Worm (Caenorhabditis elegans) whole organism, young adult: Measurements from ENCODE around the gene zipt-15.

Experiments used
- C17E4.6 ChIP-seq: fragments of 200-800 bp; sonication (Bioruptor generic); IDR thresholded peaks from 2 replicates; pipeline ENCODE4 v1.3.6; 2022; ENCODE audit warnings: missing genetic modification reagents, missing genetic modification characterization, missing compliant biosample characterization
- K11D2.4 ChIP-seq: fragments of 200-800 bp; sonication (Bioruptor generic); IDR thresholded peaks from 2 replicates; pipeline ENCODE4 v1.3.6; 2022; ENCODE audit warnings: missing genetic modification reagents, missing genetic modification characterization, missing compliant biosample characterization
- Y56A3A.18 ChIP-seq: fragments of 200-800 bp; sonication (Bioruptor generic); IDR thresholded peaks from 2 replicates; pipeline ENCODE4 v1.3.6; 2022; ENCODE audit warnings: missing genetic modification reagents, missing genetic modification characterization, missing compliant biosample characterization
- aptf-3 ChIP-seq: fragments of 200-800 bp; sonication (Bioruptor generic); IDR thresholded peaks from 2 replicates; pipeline ENCODE4 v1.3.6; 2022; ENCODE audit warnings: missing genetic modification characterization, missing compliant biosample characterization
- attf-3 ChIP-seq: fragments of 200-800 bp; sonication (Bioruptor generic); conservative IDR thresholded peaks from 2 replicates; pipeline ENCODE4 v1.3.6; 2022; ENCODE audit warnings: missing genetic modification reagents, missing genetic modification characterization, missing compliant biosample characterization
- attf-5 ChIP-seq: fragments of 200-800 bp; sonication (Bioruptor generic); optimal IDR thresholded peaks from 2 replicates; lab custom pipeline; 2018; ENCODE audit warnings: mild to moderate bottlenecking, missing genetic modification characterization, missing compliant biosample characterization
- attf-6 ChIP-seq: fragments of 200-800 bp; sonication (Bioruptor generic); IDR thresholded peaks from 2 replicates; pipeline ENCODE4 v1.3.6; 2022; ENCODE audit warnings: missing genetic modification reagents, missing genetic modification characterization, missing compliant biosample characterization
- bed-1 ChIP-seq: fragments of 200-800 bp; sonication (Bioruptor generic); IDR thresholded peaks from 2 replicates; pipeline ENCODE4 v1.3.6; 2022; ENCODE audit warnings: missing genetic modification reagents, missing genetic modification characterization, missing compliant biosample characterization
- ccch-3 ChIP-seq: fragments of 200-800 bp; sonication (Bioruptor generic); optimal IDR thresholded peaks from 2 replicates; lab custom pipeline; 2018; ENCODE audit warnings: mild to moderate bottlenecking, missing genetic modification characterization, missing compliant biosample characterization
- cebp-1 ChIP-seq, 2 experiments: fragments of 200-800 bp in 1 of 2; sonication (Bioruptor generic) in 1 of 2; sonication (generic microtip) in 1 of 2; IDR thresholded peaks in 1 of 2; optimal IDR thresholded peaks in 1 of 2; 2 replicates each; pipeline versions ENCODE4 v1.3.6 to Lab custom; 2017 to 2022; ENCODE audit warnings: missing compliant biosample characterization in 2 of 2, missing genetic modification characterization in 2 of 2, mild to moderate bottlenecking in 1 of 2, missing genetic modification reagents in 1 of 2, moderate library complexity in 1 of 2
- ceh-27 ChIP-seq: fragments of 200-800 bp; sonication (Bioruptor generic); optimal IDR thresholded peaks from 2 replicates; lab custom pipeline; 2018; ENCODE audit warnings: mild to moderate bottlenecking, missing genetic modification characterization, moderate library complexity, missing compliant biosample characterization
- ceh-40 ChIP-seq: fragments of 200-800 bp; sonication (Bioruptor generic); IDR thresholded peaks from 2 replicates; pipeline ENCODE4 v1.3.6; 2022; ENCODE audit warnings: missing genetic modification characterization, missing compliant biosample characterization
- dox-1 ChIP-seq: fragments of 200-800 bp; sonication (Bioruptor generic); IDR thresholded peaks from 2 replicates; pipeline ENCODE4 v1.3.6; 2022; ENCODE audit warnings: missing genetic modification reagents, missing genetic modification characterization, missing compliant biosample characterization
- dpl-1 ChIP-seq: fragments of 150-350 bp; optimal IDR thresholded peaks from 2 replicates; lab custom pipeline; 2014; ENCODE audit warnings: missing biosample characterization, missing genetic modification reagents, missing genetic modification characterization
- egl-44 ChIP-seq: fragments of 200-800 bp; sonication (Bioruptor generic); IDR thresholded peaks from 2 replicates; pipeline ENCODE4 v1.3.6; 2022; ENCODE audit warnings: missing genetic modification reagents, missing genetic modification characterization, missing compliant biosample characterization
- gei-17 ChIP-seq: fragments of 200-800 bp; sonication (Bioruptor generic); optimal IDR thresholded peaks from 2 replicates; lab custom pipeline; 2018; ENCODE audit warnings: mild to moderate bottlenecking, missing genetic modification characterization, missing compliant biosample characterization
- hlh-26 ChIP-seq: fragments of 200-800 bp; sonication (Bioruptor generic); conservative IDR thresholded peaks from 2 replicates; pipeline ENCODE4 v1.3.6; 2022; ENCODE audit warnings: missing genetic modification reagents, missing genetic modification characterization, missing compliant biosample characterization
- hmg-20 ChIP-seq: fragments of 200-800 bp; sonication (Bioruptor generic); IDR thresholded peaks from 2 replicates; pipeline ENCODE4 v1.3.6; 2022; ENCODE audit warnings: missing genetic modification reagents, missing genetic modification characterization, missing compliant biosample characterization
- hrde-1 ChIP-seq: sonication (generic microtip); optimal IDR thresholded peaks from 2 replicates; lab custom pipeline; 2016; ENCODE audit warnings: missing genetic modification characterization, mild to moderate bottlenecking, missing compliant biosample characterization, moderate library complexity, missing genotype, missing genetic modification reagents, borderline replicate concordance
- hsf-1 ChIP-seq: fragments of 200-800 bp; sonication (Bioruptor generic); IDR thresholded peaks from 2 replicates; pipeline ENCODE4 v1.3.6; 2022; ENCODE audit warnings: missing genetic modification reagents, missing genetic modification characterization, missing compliant biosample characterization
- let-607 ChIP-seq, 2 experiments: fragments of 200-800 bp in 1 of 2; sonication (Bioruptor generic) in 1 of 2; sonication (generic microtip) in 1 of 2; optimal IDR thresholded peaks; 2 replicates each; lab custom pipeline; 2016 to 2018; ENCODE audit warnings: mild to moderate bottlenecking in 2 of 2, missing compliant biosample characterization in 2 of 2, missing genetic modification characterization in 2 of 2, moderate library complexity in 2 of 2, missing genotype in 1 of 2
- lin-35 ChIP-seq, 3 experiments: fragments of 150-350 bp in 2 of 3; sonication (generic microtip) in 1 of 3; optimal IDR thresholded peaks; 2 replicates each; lab custom pipeline; 2014 to 2018; ENCODE audit warnings: missing biosample characterization in 3 of 3, missing genetic modification characterization in 3 of 3, missing genetic modification reagents in 3 of 3
- lin-54 ChIP-seq: fragments of 200-800 bp; sonication (Bioruptor generic); optimal IDR thresholded peaks from 2 replicates; lab custom pipeline; 2018; ENCODE audit warnings: mild to moderate bottlenecking, missing genetic modification characterization, missing compliant biosample characterization
- lir-1 ChIP-seq: fragments of 200-800 bp; sonication (Bioruptor generic); conservative IDR thresholded peaks from 2 replicates; pipeline ENCODE4 v1.3.6; 2022; ENCODE audit warnings: missing genetic modification reagents, missing genetic modification characterization, missing compliant biosample characterization
- lsy-27 ChIP-seq: sonication (generic microtip); optimal IDR thresholded peaks from 2 replicates; lab custom pipeline; 2017; ENCODE audit warnings: missing genetic modification characterization, mild to moderate bottlenecking, missing compliant biosample characterization, antibody characterized with exemption, missing genotype, borderline replicate concordance; ENCODE audit not compliant: insufficient read depth
- madf-6 ChIP-seq: fragments of 200-800 bp; sonication (Bioruptor generic); IDR thresholded peaks from 2 replicates; pipeline ENCODE4 v1.3.6; 2022; ENCODE audit warnings: missing genetic modification reagents, missing genetic modification characterization, missing compliant biosample characterization
- mcd-1 ChIP-seq: fragments of 200-800 bp; sonication (Bioruptor generic); IDR thresholded peaks from 2 replicates; pipeline ENCODE4 v1.3.6; 2022; ENCODE audit warnings: missing genetic modification reagents, missing genetic modification characterization, missing compliant biosample characterization
- nfyb-1 ChIP-seq: fragments of 200-800 bp; sonication (Bioruptor generic); IDR thresholded peaks from 2 replicates; pipeline ENCODE4 v1.3.6; 2022; ENCODE audit warnings: missing genetic modification reagents, missing genetic modification characterization, missing compliant biosample characterization
- nhr-120 ChIP-seq: fragments of 200-800 bp; sonication (Bioruptor generic); IDR thresholded peaks from 2 replicates; pipeline ENCODE4 v1.3.6; 2022; ENCODE audit warnings: missing genetic modification characterization, missing compliant biosample characterization
- nhr-80 ChIP-seq: sonication (generic microtip); optimal IDR thresholded peaks from 2 replicates; lab custom pipeline; 2016; ENCODE audit warnings: missing genetic modification characterization, missing compliant biosample characterization
- rcor-1 ChIP-seq: fragments of 200-800 bp; sonication (Bioruptor generic); IDR thresholded peaks from 2 replicates; pipeline ENCODE4 v1.3.6; 2022; ENCODE audit warnings: missing genetic modification reagents, missing genetic modification characterization, missing compliant biosample characterization
- rec-8 ChIP-seq, 2 experiments: sonication (generic microtip); optimal IDR thresholded peaks; 2 replicates each; lab custom pipeline; 2016; ENCODE audit warnings: mild to moderate bottlenecking in 2 of 2, missing genetic modification characterization in 2 of 2, missing genetic modification reagents in 2 of 2, missing genotype in 2 of 2, missing biosample characterization in 1 of 2, missing compliant biosample characterization in 1 of 2, moderate library complexity in 1 of 2
- repo-1 ChIP-seq: sonication (generic microtip); optimal IDR thresholded peaks from 2 replicates; lab custom pipeline; 2017; ENCODE audit warnings: mild to moderate bottlenecking, missing genetic modification characterization, missing compliant biosample characterization
- snpc-4 ChIP-seq, 5 experiments: fragments of 150-350 bp in 1 of 5; sonication (generic microtip) in 4 of 5; optimal IDR thresholded peaks; 2 replicates each; lab custom pipeline; 2014 to 2018; ENCODE audit warnings: missing genetic modification characterization in 5 of 5, missing biosample characterization in 3 of 5, antibody characterized with exemption in 2 of 5, mild to moderate bottlenecking in 2 of 5, missing compliant biosample characterization in 2 of 5, missing genotype in 2 of 5, moderate library complexity in 2 of 5, missing genetic modification reagents in 1 of 5
- sptf-2 ChIP-seq: fragments of 200-800 bp; sonication (Bioruptor generic); optimal IDR thresholded peaks from 2 replicates; lab custom pipeline; 2018; ENCODE audit warnings: mild to moderate bottlenecking, missing genetic modification characterization, missing compliant biosample characterization
- tbp1 ChIP-seq: fragments of 200-800 bp; sonication (Bioruptor generic); optimal IDR thresholded peaks from 2 replicates; lab custom pipeline; 2018; ENCODE audit warnings: mild to moderate bottlenecking, missing genetic modification characterization, missing compliant biosample characterization
- tbx-9 ChIP-seq: sonication (generic microtip); optimal IDR thresholded peaks from 2 replicates; lab custom pipeline; 2016; ENCODE audit warnings: borderline replicate concordance, missing genetic modification characterization, inconsistent platforms, missing compliant biosample characterization
- ztf-22 ChIP-seq: fragments of 200-800 bp; sonication (Bioruptor generic); optimal IDR thresholded peaks from 2 replicates; lab custom pipeline; 2018; ENCODE audit warnings: mild to moderate bottlenecking, missing genetic modification characterization, moderate library complexity, missing compliant biosample characterization
- ztf-28 ChIP-seq: fragments of 200-800 bp; sonication (Bioruptor generic); IDR thresholded peaks from 2 replicates; pipeline ENCODE4 v1.3.6; 2022; ENCODE audit warnings: missing genetic modification reagents, missing genetic modification characterization, missing compliant biosample characterization
- ztf-6 ChIP-seq: fragments of 200-800 bp; sonication (Bioruptor generic); IDR thresholded peaks from 2 replicates; pipeline ENCODE4 v1.3.6; 2022; ENCODE audit warnings: missing genetic modification reagents, missing genetic modification characterization, missing compliant biosample characterization

Gene zipt-15

DNA sequence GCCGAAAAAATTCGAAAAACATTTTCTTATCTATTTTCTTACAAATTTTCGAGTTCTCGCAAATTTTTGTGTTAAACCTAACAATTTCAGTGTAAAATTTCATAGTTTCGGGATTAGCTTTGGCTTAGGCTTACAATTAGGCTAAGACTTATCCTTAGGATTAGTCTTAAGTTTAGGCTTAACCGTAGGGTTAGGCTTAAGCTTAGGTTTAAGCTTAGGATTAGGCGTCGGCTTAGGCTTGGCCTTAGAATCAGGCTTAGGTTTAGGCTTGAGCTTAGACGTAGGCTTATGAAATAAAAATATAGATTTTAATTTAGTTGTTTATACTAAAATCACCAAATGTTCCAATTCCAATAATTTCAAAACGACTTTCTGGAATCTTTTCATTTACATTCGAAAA lies 31.3 kb upstream of the zipt-15 start (continued):
- no peak for TF ChIP-seq nfyb-1
- no peak for TF ChIP-seq egl-44 (GFP tag; lab: Robert Waterston, UW)
- no peak for TF ChIP-seq Y56A3A.18
- TF ChIP-seq aptf-3 (GFP tag; lab: Robert Waterston, UW) = no peak

DNA sequence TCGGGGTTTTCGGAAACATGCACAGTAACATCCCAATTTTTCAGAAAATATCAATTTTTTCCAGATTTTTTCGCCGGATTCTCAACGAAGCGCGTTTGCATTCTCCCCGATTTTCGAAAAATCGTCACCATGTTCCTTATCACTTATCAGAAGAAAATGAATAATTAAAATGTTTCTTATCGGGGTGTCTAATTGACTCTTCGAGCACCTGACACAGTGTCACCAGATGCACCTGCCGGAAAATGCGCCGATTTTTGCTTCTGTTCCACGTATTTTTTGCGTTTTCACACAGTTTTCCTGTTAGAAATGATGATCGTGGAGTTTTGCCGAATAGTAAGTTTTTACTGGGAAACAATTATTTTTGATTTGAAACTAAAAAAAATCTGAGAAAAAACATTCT lies 30.7 kb upstream of the zipt-15 start:
- TF ChIP-seq let-607 (tag; optimal IDR thresholded peaks at IDR 0.05; lab: Kevin White, UChicago) (peak; percentile 37 to 39), rec-8 (tag; optimal IDR thresholded peaks at IDR 0.05; lab: Kevin White, UChicago) (no peak), nhr-80 (peak; percentile 57), ccch-3 (GFP tag; lab: Kevin White, UChicago) (no peak), mcd-1 (GFP tag; lab: Robert Waterston, UW) (0 out of 2 replicates have a peak, but pooled peaks have one; percentile 27), bed-1 (GFP tag; lab: Robert Waterston, UW) (no peak), sptf-2 (GFP tag; lab: Kevin White, UChicago) (no peak), lir-1 (GFP tag; lab: Robert Waterston, UW) (no peak), K11D2.4 (GFP tag; lab: Robert Waterston, UW) (no peak), ztf-22 (GFP tag; lab: Kevin White, UChicago) (no peak), attf-5 (GFP tag; lab: Kevin White, UChicago) (peak; percentile 4)

DNA sequence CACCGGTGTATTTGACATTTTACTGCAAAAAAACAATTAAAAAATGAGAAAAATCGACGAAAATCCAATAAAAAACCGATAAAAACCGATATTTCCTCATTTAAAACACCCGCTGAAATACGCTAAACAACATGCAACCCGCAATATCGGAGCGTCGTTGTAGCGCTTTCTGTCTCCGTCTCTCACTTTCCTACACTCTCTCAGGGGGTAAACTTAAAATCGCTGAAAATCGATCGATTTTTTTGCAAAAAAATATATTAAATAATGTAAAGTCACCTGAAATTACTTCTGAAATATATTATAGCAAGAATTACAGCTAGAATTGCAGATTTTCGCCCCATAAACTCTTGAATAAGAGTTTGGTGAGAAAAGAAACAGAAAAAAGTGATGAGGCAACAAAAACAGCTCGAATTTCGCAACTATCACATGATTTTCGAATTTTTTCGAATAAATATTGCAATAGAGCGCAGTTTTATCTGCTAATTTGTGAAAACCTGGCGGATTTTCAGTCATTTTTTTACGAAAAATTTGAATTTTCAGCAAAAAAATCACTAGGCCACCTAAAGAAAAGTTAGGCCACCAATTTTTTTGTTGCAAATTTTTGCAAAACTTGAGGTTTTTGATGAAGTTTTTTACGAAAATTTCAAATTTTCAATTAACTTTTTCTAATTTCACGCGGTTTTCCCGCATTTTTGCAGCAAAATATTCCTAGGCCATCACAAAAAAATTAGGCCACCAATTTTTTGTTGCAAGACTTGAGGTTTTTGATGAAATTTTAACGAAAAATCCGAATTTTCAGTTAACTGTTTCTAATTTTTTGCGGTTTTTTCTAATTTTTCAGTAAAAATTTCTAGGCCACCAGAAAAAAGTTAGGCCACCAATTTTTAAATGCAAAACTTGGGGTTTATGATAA lies 29.9 kb upstream of the zipt-15 start, which contains the start of the genes lem-4 and Y55F3BR.11:
TSS of gene lem-4 (minus strand) at position 424 of the 913 bp plus-strand sequence.
TSS of gene Y55F3BR.11 (plus strand) at position 863 of the 913 bp plus-strand sequence.
- TF ChIP-seq ztf-28 (no peak), ceh-27 (GFP tag; lab: Kevin White, UChicago) (no peak), lsy-27 (tag; lab: Kevin White, UChicago) (no peak), rcor-1 (GFP tag; lab: Robert Waterston, UW) (no peak; the same call in 1 of the 2 replicates), bed-1 (GFP tag; lab: Robert Waterston, UW) (no peak), dpl-1 (GFP tag; lab: Kevin White, UChicago) (peak; percentile 41), lin-35 (GFP tag; optimal IDR thresholded peaks at IDR 0.05; lab: Kevin White, UChicago) (peak in 1 of 3 experiments; percentile 65), lin-54 (GFP tag; lab: Kevin White, UChicago) (peak; percentile 73), C17E4.6 (GFP tag; lab: Robert Waterston, UW) (no peak), tbx-9 (no peak), tbp1 (no peak), ztf-22 (GFP tag; lab: Kevin White, UChicago) (no peak), ceh-40 (GFP tag; lab: Robert Waterston, UW) (no peak), lir-1 (GFP tag; lab: Robert Waterston, UW) (no peak), K11D2.4 (GFP tag; lab: Robert Waterston, UW) (no peak), hlh-26 (GFP tag; lab: Robert Waterston, UW) (no peak), attf-5 (GFP tag; lab: Kevin White, UChicago) (peak; percentile 34), nhr-120 (GFP tag; lab: Robert Waterston, UW) (no peak), nhr-80 (no peak), repo-1 (tag; lab: Kevin White, UChicago) (no peak), cebp-1 (GFP tag; IDR thresholded peaks at IDR 0.05; lab: Robert Waterston, UW) (peak; percentile 75), cebp-1 (tag; optimal IDR thresholded peaks at IDR 0.05; lab: Kevin White, UChicago) (peak; percentile 96), hsf-1 (no peak), dox-1 (GFP tag; lab: Robert Waterston, UW) (peak; percentile 32; the same call in 1 of the 2 replicates), attf-3 (GFP tag; lab: Robert Waterston, UW) (peak; percentile 98), gei-17 (no peak), attf-6 (GFP tag; lab: Robert Waterston, UW) (no peak), snpc-4 (GFP tag; optimal IDR thresholded peaks at IDR 0.05; lab: Kevin White, UChicago) (no peak), snpc-4 (tag; optimal IDR thresholded peaks at IDR 0.05; lab: Kevin White, UChicago) (peak in 2 of 4 experiments; percentile 31 to 39), ztf-6 (GFP tag; lab: Robert Waterston, UW) (no peak), hrde-1 (no peak), madf-6 (GFP tag; lab: Robert Waterston, UW) (peak; percentile 17; the same call in 1 of the 2 replicates), hmg-20 (GFP tag; lab: Robert Waterston, UW) (no peak)
